Fruit fly (Drosophila melanogaster): ENCODE results near the gene CG1578.

The CG1578 gene

DNA sequence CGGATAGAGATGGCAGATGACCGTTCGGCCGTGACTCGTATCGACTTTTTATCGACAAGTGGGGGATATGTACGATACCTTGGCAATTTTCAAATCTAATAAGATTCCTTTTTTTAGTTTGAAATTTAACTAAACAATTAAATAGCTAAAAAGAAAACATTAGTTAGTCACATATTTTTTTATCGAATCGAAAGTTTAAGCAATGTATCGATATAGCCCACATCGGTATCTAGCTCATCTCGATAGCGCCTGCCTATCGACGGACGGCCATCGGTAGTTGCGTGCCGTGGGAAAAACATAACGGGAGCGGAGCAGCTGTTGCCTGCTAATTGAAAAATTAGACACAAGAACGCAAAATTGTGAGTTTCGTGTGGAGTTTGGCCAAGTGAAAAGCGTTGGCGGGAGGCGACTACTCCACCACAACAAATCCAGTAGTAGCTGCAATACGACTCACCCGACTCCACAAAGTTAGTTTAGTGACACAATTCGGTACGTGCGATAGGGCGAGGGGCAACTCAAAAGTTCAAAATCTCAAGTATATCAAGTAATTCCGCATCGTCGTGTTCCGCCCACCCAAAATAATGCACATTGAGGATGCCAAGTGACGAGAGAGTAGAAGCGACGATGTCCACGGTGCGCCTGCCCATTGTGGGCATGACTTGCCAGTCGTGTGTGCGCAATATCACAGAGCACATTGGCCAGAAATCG lies 38.6 kb upstream of the CG1578 start, which contains the start of the genes CG10347 and ATP7:
CG10347 (minus strand) TSS at position 174 of the 708 bp plus-strand sequence.
ATP7 (plus strand) TSS at position 265 of the 708 bp plus-strand sequence.
- TF ChIP-seq CG4496 (GFP tag; IDR thresholded peaks at IDR 0.05), result no peak
- no peak for TF ChIP-seq Ets98B (GFP tag; IDR thresholded peaks at IDR 0.05)
- peak; percentile 2 for TF ChIP-seq Snoo (tag; optimal IDR thresholded peaks at IDR 0.05)
- no peak for TF ChIP-seq CG34367 (tag; optimal IDR thresholded peaks at IDR 0.05)
- TF ChIP-seq CG32121 (GFP tag; IDR thresholded peaks at IDR 0.05), result 0 out of 2 replicates have a peak, but pooled peaks have one; percentile 7
- TF ChIP-seq EcR (GFP tag; optimal IDR thresholded peaks at IDR 0.05), result no peak
- TF ChIP-seq D1 (tag; optimal IDR thresholded peaks at IDR 0.05), result no peak
- TF ChIP-seq Pif1A (GFP tag; optimal IDR thresholded peaks at IDR 0.05), result peak; percentile 27
- no peak for TF ChIP-seq CG10348 (GFP tag; IDR thresholded peaks at IDR 0.05)
- no peak for TF ChIP-seq CG17806 (tag; optimal IDR thresholded peaks at IDR 0.05)
- no peak for TF ChIP-seq CG8159 (tag; optimal IDR thresholded peaks at IDR 0.05)

DNA sequence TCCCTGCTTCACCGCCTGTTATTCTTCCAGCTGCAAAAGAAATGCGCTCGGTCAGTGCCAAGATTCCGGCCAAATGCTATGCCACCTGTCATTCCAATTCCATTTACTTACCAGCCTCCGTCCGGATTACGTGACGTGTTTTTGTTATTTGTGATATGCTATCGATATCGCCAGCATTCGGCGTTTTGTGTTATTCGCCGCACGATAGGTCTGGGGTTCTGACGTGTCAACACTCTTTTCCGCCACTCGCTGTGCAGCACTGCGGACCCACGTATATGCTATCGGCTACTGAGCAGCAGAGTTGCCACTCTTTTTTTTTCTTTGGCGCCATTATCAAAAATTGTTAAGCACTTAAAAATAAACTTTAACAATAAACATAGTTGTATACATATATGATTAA lies 36.0 kb upstream of the CG1578 start, which contains the start of gene p24-1:
p24-1 (minus strand) TSS at position 221 of the 400 bp plus-strand sequence.
- TF ChIP-seq CG9948 (tag; optimal IDR thresholded peaks at IDR 0.05) (no peak), EcR (GFP tag; optimal IDR thresholded peaks at IDR 0.05) (no peak), CG10348 (GFP tag; IDR thresholded peaks at IDR 0.05) (no peak), CG4496 (GFP tag; IDR thresholded peaks at IDR 0.05) (peak; percentile 43; the same call in 2 of the 3 replicates), CG17806 (tag; optimal IDR thresholded peaks at IDR 0.05) (no peak), Pif1B (GFP tag; optimal IDR thresholded peaks at IDR 0.05) (no peak), D1 (tag; optimal IDR thresholded peaks at IDR 0.05) (no peak), fd96Ca (GFP tag; IDR thresholded peaks at IDR 0.05) (peak; percentile 18; the same call in 1 of the 3 replicates), Ets98B (GFP tag; IDR thresholded peaks at IDR 0.05) (peak; percentile 39; the same call in 1 of the 2 replicates), rn (GFP tag; IDR thresholded peaks at IDR 0.05) (no peak), CG8159 (tag; optimal IDR thresholded peaks at IDR 0.05) (no peak), CG15710 (tag; optimal IDR thresholded peaks at IDR 0.05) (peak; percentile 13), CG32121 (GFP tag; IDR thresholded peaks at IDR 0.05) (no peak; the same call in 1 of the 2 replicates), CG8301 (tag; optimal IDR thresholded peaks at IDR 0.05) (no peak), CG34367 (tag; optimal IDR thresholded peaks at IDR 0.05) (no peak), gl (tag; optimal IDR thresholded peaks at IDR 0.05) (no peak), CG13204 (GFP tag; optimal IDR thresholded peaks at IDR 0.05) (no peak), CG14655 (GFP tag; optimal IDR thresholded peaks at IDR 0.05) (no peak), Snoo (tag; optimal IDR thresholded peaks at IDR 0.05) (peak; percentile 33), CG12605 (GFP tag; IDR thresholded peaks at IDR 0.05) (no peak), Pif1A (GFP tag; optimal IDR thresholded peaks at IDR 0.05) (no peak)

DNA sequence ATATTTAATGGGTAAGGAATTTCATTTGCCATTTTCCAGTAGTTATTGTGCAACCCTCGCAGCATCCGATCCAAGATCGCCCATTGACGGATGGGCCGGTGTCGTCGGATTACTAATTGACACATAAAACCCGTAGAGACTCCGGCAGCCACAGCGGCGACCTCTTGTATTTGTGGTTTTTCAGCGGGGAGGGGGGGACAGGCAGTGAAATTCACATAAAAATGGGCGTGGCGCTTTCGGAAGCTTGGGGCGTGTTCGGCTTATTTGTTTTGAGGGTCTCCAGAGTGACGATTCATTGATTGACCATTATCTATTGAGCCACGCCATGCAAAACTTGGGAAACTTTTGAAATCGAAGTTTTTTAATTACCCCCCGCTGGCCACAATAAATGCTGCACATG lies 32.9 kb upstream of the CG1578 start:
- TF ChIP-seq CG34367 (tag; optimal IDR thresholded peaks at IDR 0.05) (no peak), D1 (tag; optimal IDR thresholded peaks at IDR 0.05) (no peak), EcR (GFP tag; optimal IDR thresholded peaks at IDR 0.05) (no peak), Pif1A (GFP tag; optimal IDR thresholded peaks at IDR 0.05) (no peak), CG17806 (tag; optimal IDR thresholded peaks at IDR 0.05) (no peak), Pif1B (GFP tag; optimal IDR thresholded peaks at IDR 0.05) (no peak), Snoo (tag; optimal IDR thresholded peaks at IDR 0.05) (no peak), CG9948 (tag; optimal IDR thresholded peaks at IDR 0.05) (no peak), CG13204 (GFP tag; optimal IDR thresholded peaks at IDR 0.05) (no peak), CG32121 (GFP tag; IDR thresholded peaks at IDR 0.05) (no peak), CG10348 (GFP tag; IDR thresholded peaks at IDR 0.05) (no peak), CG15710 (tag; optimal IDR thresholded peaks at IDR 0.05) (no peak), CG8301 (tag; optimal IDR thresholded peaks at IDR 0.05) (no peak)

DNA sequence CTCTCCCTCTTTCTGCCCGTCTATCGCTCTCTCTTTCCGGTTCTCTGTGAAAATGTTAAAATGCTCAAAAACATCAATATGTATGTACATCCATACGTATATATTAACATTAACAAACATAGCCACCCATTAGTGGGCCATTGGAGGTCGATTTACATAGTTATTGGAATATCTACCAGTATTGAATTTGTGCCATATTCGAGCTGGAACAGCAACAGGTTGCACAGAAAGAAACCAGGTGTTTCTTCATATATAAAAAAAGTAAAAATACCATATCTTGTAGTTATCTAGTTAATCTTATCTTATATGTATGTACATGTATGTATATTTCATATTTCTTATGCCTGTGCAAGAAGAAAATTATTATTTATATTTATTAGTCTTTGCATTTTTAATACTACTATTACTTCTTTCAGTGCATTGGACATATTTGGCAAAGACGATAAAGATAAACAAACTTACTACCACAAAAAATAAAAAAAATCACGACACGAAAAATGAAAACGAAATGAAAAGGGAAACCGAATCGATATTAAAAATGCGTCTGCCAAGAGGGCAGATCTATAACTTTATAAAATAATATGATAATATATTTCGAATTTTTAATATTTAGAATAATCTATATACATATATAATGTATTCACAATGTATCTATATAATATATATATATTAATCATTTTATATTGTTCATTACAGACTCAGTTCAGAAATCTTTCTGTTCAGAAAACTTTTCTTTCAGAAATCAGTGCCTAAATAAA lies 32.3 kb upstream of the CG1578 start:
- TF ChIP-seq CG10348 (GFP tag; IDR thresholded peaks at IDR 0.05) (no peak), CG14655 (GFP tag; optimal IDR thresholded peaks at IDR 0.05) (no peak), CG8159 (tag; optimal IDR thresholded peaks at IDR 0.05) (no peak), Ets98B (GFP tag; IDR thresholded peaks at IDR 0.05) (no peak), CG34367 (tag; optimal IDR thresholded peaks at IDR 0.05) (no peak)

DNA sequence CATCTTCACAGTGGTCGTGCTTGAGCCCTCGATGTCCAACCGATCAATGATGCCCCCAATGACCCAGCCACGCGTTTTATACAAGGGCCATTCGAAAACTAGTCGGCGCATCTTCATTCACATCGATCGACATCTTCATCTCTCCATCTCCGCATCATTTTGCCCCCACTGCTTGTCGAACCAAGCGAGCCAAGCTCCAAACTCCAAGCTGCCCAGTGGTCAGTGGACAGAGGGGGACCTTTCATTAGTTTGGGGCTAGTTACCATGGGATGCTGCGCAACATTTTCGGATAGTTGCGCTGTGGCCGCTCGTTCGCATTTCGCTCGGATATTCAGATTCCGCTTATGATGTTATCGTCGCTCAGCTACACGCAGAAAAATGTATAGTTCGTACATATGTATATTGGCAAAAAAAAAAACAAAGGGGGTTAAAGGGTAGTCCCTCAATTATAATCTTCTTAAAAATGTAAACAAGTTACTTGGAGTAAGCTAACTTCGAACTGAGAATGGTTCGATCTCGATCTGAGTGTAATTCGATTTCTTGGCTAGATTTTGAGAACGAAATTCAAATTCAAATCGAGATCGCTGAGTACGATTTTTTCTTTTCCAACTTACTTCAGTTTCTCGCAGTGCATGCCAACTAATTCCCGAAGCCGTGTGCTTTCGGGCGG lies 29.8 kb upstream of the CG1578 start, which contains the start of gene CG15740:
CG15740 (minus strand) TSS at position 51 of the 670 bp plus-strand sequence.
- TF ChIP-seq Ets98B (GFP tag; IDR thresholded peaks at IDR 0.05) (no peak), CG10348 (GFP tag; IDR thresholded peaks at IDR 0.05) (no peak), fd96Ca (GFP tag; IDR thresholded peaks at IDR 0.05) (no peak), CG32121 (GFP tag; IDR thresholded peaks at IDR 0.05) (peak; percentile 31; the same call in 1 of the 2 replicates), CG4496 (GFP tag; IDR thresholded peaks at IDR 0.05) (0 out of 3 replicates have a peak, but pooled peaks have one; percentile 24)

Measured in whole organism, pupa.